Worm (Caenorhabditis elegans) whole organism, L4 larva: ENCODE results near the gene pals-24.

Source experiments
- F10B5.3 ChIP-seq: sonication (generic microtip); optimal IDR thresholded peaks from 2 replicates; lab custom pipeline; 2016; ENCODE audit warnings: mild to moderate bottlenecking, missing genetic modification characterization, missing compliant biosample characterization
- F37D6.2 ChIP-seq: sonication (generic microtip); optimal IDR thresholded peaks from 2 replicates; lab custom pipeline; 2016; ENCODE audit warnings: mild to moderate bottlenecking, missing genetic modification characterization, missing compliant biosample characterization
- pha-4 ChIP-seq, 2 experiments: fragments of 150-350 bp in 1 of 2; fragments of 200-800 bp in 1 of 2; sonication (Bioruptor generic) in 1 of 2; IDR thresholded peaks in 1 of 2; optimal IDR thresholded peaks in 1 of 2; 2 replicates each; pipeline versions ENCODE4 v1.3.6 to Lab custom; 2014 to 2022; ENCODE audit warnings: missing genetic modification characterization in 2 of 2, missing genetic modification reagents in 2 of 2, missing biosample characterization in 1 of 2, missing compliant biosample characterization in 1 of 2
- ztf-11 ChIP-seq: fragments of 150-350 bp; optimal IDR thresholded peaks from 2 replicates; lab custom pipeline; 2014; ENCODE audit warnings: missing biosample characterization, missing genetic modification characterization

DNA sequence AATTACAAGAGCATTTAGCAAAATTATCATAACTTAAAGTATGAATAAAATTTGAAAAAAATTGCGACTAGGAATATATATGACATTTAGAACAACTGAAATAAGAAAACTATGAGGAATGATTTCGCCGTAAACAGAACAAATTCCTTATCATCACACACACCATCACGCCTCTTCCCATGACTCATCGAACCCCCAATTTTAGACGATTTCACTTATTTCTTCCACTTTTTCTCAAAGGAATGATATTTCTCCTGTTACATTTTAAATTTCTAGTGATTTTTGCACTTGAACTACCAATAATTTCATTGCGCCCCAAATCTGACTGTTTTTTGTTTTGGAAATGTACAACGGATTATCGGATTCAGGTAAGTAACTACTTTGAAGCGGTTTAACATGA is 36.4 kb downstream of the pals-24 start, which contains the start of the genes zig-13 and ver-1:
- no peak for TF ChIP-seq F37D6.2 (tag; lab: Kevin White, UChicago)
- TF ChIP-seq pha-4 (GFP tag; IDR thresholded peaks at IDR 0.05; lab: Robert Waterston, UW), result no peak
- TF ChIP-seq pha-4 (tag; optimal IDR thresholded peaks at IDR 0.05; lab: Kevin White, UChicago), result no peak
- no peak for TF ChIP-seq F10B5.3 (tag; lab: Kevin White, UChicago)
- TF ChIP-seq ztf-11, result no peak
